Fruit fly (Drosophila melanogaster): ENCODE data around the gene CG4133.
"Not testable (repeated sequence)": the region's sequence is repeated elsewhere in the genome, so short reads cannot be mapped to it uniquely, and the experiment has no call there.

Gene CG4133

DNA sequence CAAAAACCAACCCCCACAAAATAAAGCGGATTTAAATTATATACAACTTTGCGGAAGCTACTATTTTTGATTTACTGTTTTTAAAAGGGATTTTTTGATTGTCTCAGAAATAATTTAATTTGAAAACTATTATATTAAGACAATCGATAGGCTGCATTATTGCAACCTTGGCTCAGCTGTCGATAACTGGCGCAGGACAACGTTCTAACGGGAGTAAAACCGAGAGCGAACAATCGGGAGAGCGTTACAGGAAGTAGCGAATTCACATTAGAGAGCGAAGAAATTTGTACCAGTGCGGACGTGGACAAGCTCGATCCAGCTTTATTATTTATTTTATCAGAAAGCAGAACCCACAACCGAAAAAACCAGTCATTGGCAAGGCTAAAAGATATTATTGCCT lies at the start of gene CG4133:
TSS of gene CG4133 (plus strand) at position 258 of the 400 bp plus-strand sequence.
- not testable (repeated sequence) for TF ChIP-seq noc (tag; optimal IDR thresholded peaks at IDR 0.05)

dm6 chr2L:412931-413330 lies 42.4 kb upstream of the CG4133 start:
- TF ChIP-seq noc (tag; optimal IDR thresholded peaks at IDR 0.05), result peak; percentile 67

DNA sequence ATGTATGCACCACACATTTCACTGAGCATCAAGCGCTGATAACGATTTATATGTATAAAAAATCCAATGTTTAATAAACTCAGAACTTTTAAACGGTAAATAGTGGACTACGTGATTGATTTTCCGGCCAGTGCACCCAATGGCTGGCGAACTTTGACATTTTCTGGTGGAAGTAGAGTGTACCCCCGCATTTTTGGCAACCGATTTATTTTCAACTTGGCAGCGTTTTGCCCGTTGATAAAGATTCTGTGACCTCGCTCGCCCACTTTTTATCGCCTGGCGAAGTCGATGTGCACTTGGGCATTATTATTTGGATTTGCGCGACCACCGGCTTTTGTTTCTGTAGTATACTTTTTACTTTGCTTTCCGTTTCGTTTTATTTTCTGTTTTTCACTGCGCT lies 41.4 kb upstream of the CG4133 start:
- TF ChIP-seq noc (tag; optimal IDR thresholded peaks at IDR 0.05), result no peak

- TF ChIP-seq noc (tag; optimal IDR thresholded peaks at IDR 0.05), result peak; percentile 82
Observed at dm6 chr2L:414593-415399, 40.5 kb upstream of the CG4133 start, which contains the start of the genes AP-2alpha and ebi. Gene AP-2alpha (minus strand): TSS chr2L:414777. Gene ebi (plus strand): TSS chr2L:415067.

DNA sequence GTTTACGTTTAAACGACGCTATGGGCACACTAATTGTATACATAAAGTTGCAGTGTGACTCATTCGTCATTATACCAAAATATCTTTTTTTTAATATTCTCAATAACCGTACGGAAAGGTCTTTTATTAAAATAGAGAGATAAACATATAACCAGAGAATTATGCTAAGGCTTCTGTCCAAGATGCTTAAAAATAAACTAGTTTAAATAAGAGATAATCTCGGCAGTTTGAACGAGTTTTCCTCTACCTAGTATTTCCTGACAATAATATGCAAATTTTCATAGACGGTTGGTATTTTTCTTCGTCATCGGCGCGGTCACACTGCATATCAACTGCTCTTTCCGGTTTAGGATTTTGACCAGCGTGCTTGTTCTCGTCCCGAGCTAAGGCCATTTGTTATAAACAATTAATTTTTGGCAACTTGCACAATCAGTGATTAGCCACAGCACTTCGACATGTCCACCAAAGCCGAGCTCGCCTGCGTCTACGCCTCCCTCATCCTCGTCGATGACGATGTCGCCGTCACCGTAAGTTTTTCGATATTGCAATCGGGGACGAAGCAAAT lies 35.6 kb upstream of the CG4133 start, which contains the start of the genes CG13690 and RpLP1:
TSS of gene CG13690 (minus strand) at position 33 of the 565 bp plus-strand sequence.
TSS of gene RpLP1 (plus strand) at position 333 of the 565 bp plus-strand sequence.
- peak; percentile 76 for TF ChIP-seq noc (tag; optimal IDR thresholded peaks at IDR 0.05)

DNA sequence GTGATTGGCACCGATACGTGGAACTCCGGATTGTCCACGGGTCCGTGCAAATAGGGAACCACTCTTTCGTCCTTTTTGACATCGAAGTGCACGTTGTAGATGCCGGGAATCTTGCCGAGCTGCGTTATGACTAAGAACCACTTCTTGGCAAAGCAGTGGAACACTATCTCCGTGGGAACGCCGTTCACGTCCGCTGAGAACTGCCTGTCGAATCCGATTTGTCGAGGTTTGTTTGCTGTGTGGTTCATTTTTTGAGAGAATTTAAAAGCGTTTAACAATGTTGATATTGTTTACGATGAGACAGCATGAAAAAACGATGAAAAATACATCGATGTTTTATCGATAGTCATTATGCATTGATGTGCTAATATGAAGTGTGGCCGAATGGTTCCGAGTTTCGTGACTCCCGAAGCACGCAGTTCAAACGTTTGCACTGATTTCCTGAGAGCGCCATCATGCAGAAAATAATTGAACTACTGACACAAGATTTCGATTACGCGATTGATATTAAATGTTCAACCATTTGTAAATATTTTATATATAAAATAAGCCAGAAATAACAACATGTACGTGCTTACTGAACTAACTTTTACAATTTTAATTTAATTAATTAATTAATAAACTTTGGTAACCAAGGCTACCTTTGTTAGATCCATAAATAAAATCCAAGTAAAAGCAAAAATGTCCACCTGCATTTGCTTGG lies 34.1 kb upstream of the CG4133 start, which contains the start of the genes CG11885 and CG13692:
TSS of gene CG11885 (minus strand) at position 332 of the 703 bp plus-strand sequence.
TSS of gene CG13692 (plus strand) at position 653 of the 703 bp plus-strand sequence.
- TF ChIP-seq noc (tag; optimal IDR thresholded peaks at IDR 0.05), result no peak

- no peak for TF ChIP-seq noc (tag; optimal IDR thresholded peaks at IDR 0.05)
Observed at dm6 chr2L:422573-422972, 32.8 kb upstream of the CG4133 start, which contains the start of gene BBS8. Gene BBS8 (plus strand): TSS chr2L:422873.

DNA sequence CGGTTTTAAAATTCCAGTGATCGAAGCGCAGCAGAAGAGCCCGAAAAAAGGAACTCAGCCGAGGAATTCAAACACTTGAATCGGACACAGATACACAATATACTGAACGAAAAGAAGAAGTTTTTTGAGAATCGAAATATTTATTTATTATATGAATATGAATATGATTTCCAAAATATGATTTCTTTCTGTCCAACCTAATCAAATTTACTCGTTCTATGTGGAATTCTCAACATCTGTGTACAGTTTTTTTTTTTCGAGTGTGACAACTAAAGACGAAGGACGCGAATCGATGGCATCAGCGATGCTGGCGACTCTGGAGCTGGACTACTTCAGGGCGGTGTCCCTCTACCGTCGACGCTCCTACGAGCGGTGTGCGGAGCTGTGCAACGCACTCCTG lies 32.2 kb upstream of the CG4133 start:
- no peak for TF ChIP-seq noc (tag; optimal IDR thresholded peaks at IDR 0.05)

DNA sequence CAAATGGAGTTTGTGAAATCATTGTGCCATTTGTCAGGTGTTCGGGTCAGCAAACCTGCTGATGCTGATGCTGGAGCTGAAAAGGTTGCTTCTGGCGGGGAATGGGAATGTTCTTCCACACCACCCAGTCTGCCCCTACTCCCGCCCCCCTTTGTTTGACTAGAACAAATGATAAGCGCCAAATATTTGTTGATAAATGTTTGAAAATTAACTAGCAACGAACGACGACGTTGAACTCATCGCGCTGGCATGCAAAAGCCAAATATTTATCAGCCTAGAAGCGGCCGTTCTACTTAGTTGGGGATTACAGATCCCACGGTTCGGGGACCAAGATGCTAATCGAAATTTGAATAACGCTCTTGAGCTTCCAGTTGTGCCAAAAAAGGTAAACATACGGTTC lies 29.8 kb upstream of the CG4133 start:
- no peak for TF ChIP-seq noc (tag; optimal IDR thresholded peaks at IDR 0.05)

- TF ChIP-seq noc (tag; optimal IDR thresholded peaks at IDR 0.05), result no peak
Observed at dm6 chr2L:426449-426848, 28.9 kb upstream of the CG4133 start.

DNA sequence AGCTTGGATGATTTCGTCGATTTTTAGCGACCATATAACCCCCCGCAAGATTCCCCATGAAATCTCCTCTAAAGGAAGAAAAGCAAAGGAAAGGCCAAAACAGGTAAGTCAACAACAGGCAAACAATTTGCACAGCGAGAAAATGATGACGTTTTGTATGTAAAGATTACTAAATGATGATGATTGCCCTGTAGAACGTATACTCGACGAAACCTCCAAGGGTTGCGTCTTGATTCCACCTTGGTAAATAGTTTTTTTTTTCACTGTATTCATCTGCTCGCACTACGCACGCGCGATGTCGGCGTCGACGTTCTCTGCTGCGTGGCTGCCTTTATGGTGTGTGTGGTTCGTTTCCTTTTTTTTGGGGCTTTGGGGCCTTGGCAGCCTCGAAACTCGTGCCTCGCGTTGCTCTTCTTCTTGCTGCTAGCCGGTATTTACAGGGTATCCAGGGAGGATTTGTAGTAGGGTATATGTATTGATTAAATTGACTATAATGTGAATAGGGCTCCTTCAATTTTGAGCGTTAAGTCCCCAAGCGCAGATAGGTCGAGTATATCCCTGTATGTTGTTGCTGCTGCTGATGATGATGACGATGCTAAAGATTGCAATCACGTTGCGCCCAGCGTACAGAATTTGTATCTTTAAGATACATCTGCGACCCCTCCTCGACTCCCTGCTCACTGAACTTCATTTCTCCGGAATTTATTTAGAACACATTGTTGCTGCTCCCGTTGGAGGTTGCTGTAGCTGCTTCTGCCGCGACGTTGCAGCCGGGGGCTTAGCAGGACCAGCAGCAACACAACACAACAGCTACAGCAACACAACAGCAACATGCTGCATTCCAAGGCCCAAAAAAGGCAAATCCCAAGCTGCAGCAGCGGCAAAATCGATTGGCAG lies 27.7 kb upstream of the CG4133 start:
- TF ChIP-seq noc (tag; optimal IDR thresholded peaks at IDR 0.05), result no peak

dm6 chr2L:428380-428989 lies 26.8 kb upstream of the CG4133 start:
- no peak for TF ChIP-seq noc (tag; optimal IDR thresholded peaks at IDR 0.05)

- peak; percentile 35 for TF ChIP-seq noc (tag; optimal IDR thresholded peaks at IDR 0.05)
Observed at dm6 chr2L:429680-430484, 25.4 kb upstream of the CG4133 start.

Measured in whole organism, larva.